Fruit fly (Drosophila melanogaster): ENCODE data around the gene spn-A.
A peak's percentile ranks its signal among the peaks of the same experiment; 100 is the strongest.

The spn-A gene

dm6 chr3R:30058057-30058868 lies 2.4 kb upstream of the spn-A start, which contains the start of gene sima:
sima (plus strand) TSS chr3R:30058311.
- TF ChIP-seq tna (GFP tag; IDR thresholded peaks at IDR 0.05; ENCODE audit: partially characterized antibody) (no peak), aop (GFP tag; IDR thresholded peaks at IDR 0.05) (no peak), CG33213 (GFP tag; optimal IDR thresholded peaks at IDR 0.05) (peak; percentile 62), croc (GFP tag; conservative IDR thresholded peaks at IDR 0.05) (no peak), CG31224 (GFP tag; IDR thresholded peaks at IDR 0.05) (0 out of 2 replicates have a peak, but pooled peaks have one; percentile 35), CG2129 (GFP tag; IDR thresholded peaks at IDR 0.05; ENCODE audit: partially characterized antibody) (no peak), CG2120 (GFP tag; optimal IDR thresholded peaks at IDR 0.05) (peak; percentile 65), lab (GFP tag; optimal IDR thresholded peaks at IDR 0.05) (peak; percentile 37), Six4 (GFP tag; optimal IDR thresholded peaks at IDR 0.05) (no peak), hb (GFP tag; IDR thresholded peaks at IDR 0.05; ENCODE audit: partially characterized antibody) (no peak), so (GFP tag; IDR thresholded peaks at IDR 0.05) (no peak), gce (GFP tag; IDR thresholded peaks at IDR 0.05) (no peak), insv (GFP tag; optimal IDR thresholded peaks at IDR 0.05) (no peak), CG17568 (GFP tag; optimal IDR thresholded peaks at IDR 0.05) (peak; percentile 13), tgo (GFP tag; IDR thresholded peaks at IDR 0.05) (peak; percentile 31; the same call in 2 of the 3 replicates), cato (GFP tag; optimal IDR thresholded peaks at IDR 0.05; ENCODE audit: borderline replicate concordance) (no peak), ind (GFP tag; optimal IDR thresholded peaks at IDR 0.05) (peak; percentile 17), CG17829 (tag; optimal IDR thresholded peaks at IDR 0.05) (peak; percentile 38), Opbp (GFP tag; IDR thresholded peaks at IDR 0.05; ENCODE audit: partially characterized antibody) (no peak), vfl (GFP tag; optimal IDR thresholded peaks at IDR 0.05) (peak; percentile 29), CG17912 (GFP tag; optimal IDR thresholded peaks at IDR 0.05) (no peak), CG1647 (GFP tag; optimal IDR thresholded peaks at IDR 0.05) (no peak), CG8281 (tag; optimal IDR thresholded peaks at IDR 0.05) (no peak), HmgZ (tag; optimal IDR thresholded peaks at IDR 0.05) (peak; percentile 61), pho (GFP tag; optimal IDR thresholded peaks at IDR 0.05) (no peak), wdn (GFP tag; IDR thresholded peaks at IDR 0.05) (no peak), Eip74EF (GFP tag; optimal IDR thresholded peaks at IDR 0.05) (peak in 1 of 2 experiments; percentile 6), ATbp (GFP tag; optimal IDR thresholded peaks at IDR 0.05) (no peak), gsb-n (tag; optimal IDR thresholded peaks at IDR 0.05) (peak; percentile 35), Aef1 (GFP tag; IDR thresholded peaks at IDR 0.05) (no peak), CG6791 (GFP tag; IDR thresholded peaks at IDR 0.05; ENCODE audit: partially characterized antibody) (0 out of 3 replicates have a peak, but pooled peaks have one; percentile 31), CG13624 (GFP tag; optimal IDR thresholded peaks at IDR 0.05) (peak; percentile 58), CG32767 (GFP tag; IDR thresholded peaks at IDR 0.05) (no peak), pan (optimal IDR thresholded peaks at IDR 0.05) (no peak), pan (GFP tag; optimal IDR thresholded peaks at IDR 0.05 in 1 of 2, IDR thresholded peaks at IDR 0.05 in 1 of 2) (peak in 1 of 2 experiments; percentile 65), CG12391 (tag; optimal IDR thresholded peaks at IDR 0.05) (peak; percentile 38), CG10267 (tag; optimal IDR thresholded peaks at IDR 0.05) (peak; percentile 3), jing (GFP tag; optimal IDR thresholded peaks at IDR 0.05) (no peak), Trl (optimal IDR thresholded peaks at IDR 0.05) (no peak), Trl (GFP tag; optimal IDR thresholded peaks at IDR 0.05) (peak; percentile 35), Scr (GFP tag; IDR thresholded peaks at IDR 0.05; ENCODE audit: partially characterized antibody) (peak; percentile 32; the same call in 1 of the 2 replicates), dm (GFP tag; optimal IDR thresholded peaks at IDR 0.05) (peak; percentile 32), TFAM (GFP tag; optimal IDR thresholded peaks at IDR 0.05) (no peak), Chrac-16 (GFP tag; optimal IDR thresholded peaks at IDR 0.05) (peak; percentile 43), chn (GFP tag; optimal IDR thresholded peaks at IDR 0.05) (peak; percentile 37), CG3065 (GFP tag; optimal IDR thresholded peaks at IDR 0.05) (no peak), Med (GFP tag) (peak; percentile 83), CG4424 (GFP tag; optimal IDR thresholded peaks at IDR 0.05) (peak; percentile 10), CG11560 (tag; IDR thresholded peaks at IDR 0.05) (no peak)
